Fruit fly (Drosophila melanogaster): Measurements from ENCODE around the gene CG3706.

Gene CG3706

dm6 chrX:948285-948556 is 15.9 kb upstream of the CG3706 start (continued):
- TF ChIP-seq CG15479 (GFP tag; optimal IDR thresholded peaks at IDR 0.05) (no peak), CG18262 (tag; optimal IDR thresholded peaks at IDR 0.05) (no peak), Med (GFP tag) (peak; percentile 90), Hmr (GFP tag; optimal IDR thresholded peaks at IDR 0.05) (peak; percentile 13), CG9727 (GFP tag; optimal IDR thresholded peaks at IDR 0.05) (no peak), schlank (tag; optimal IDR thresholded peaks at IDR 0.05) (peak; percentile 10), CG15696 (tag; optimal IDR thresholded peaks at IDR 0.05) (no peak), ap (GFP tag; IDR thresholded peaks at IDR 0.05) (no peak), ro (GFP tag; IDR thresholded peaks at IDR 0.05) (no peak), Bdp1 (GFP tag; optimal IDR thresholded peaks at IDR 0.05) (no peak), bbx (GFP tag; IDR thresholded peaks at IDR 0.05; ENCODE audit: partially characterized antibody) (no peak), kni (GFP tag; optimal IDR thresholded peaks at IDR 0.05) (no peak), Hsf (GFP tag; optimal IDR thresholded peaks at IDR 0.05) (no peak), ab (GFP tag; optimal IDR thresholded peaks at IDR 0.05) (no peak), CG9437 (GFP tag; optimal IDR thresholded peaks at IDR 0.05) (no peak), CG3065 (GFP tag; optimal IDR thresholded peaks at IDR 0.05) (no peak), al (GFP tag; IDR thresholded peaks at IDR 0.05) (peak; percentile 53; the same call in 1 of the 2 replicates), lov (optimal IDR thresholded peaks at IDR 0.05) (no peak), lov (GFP tag; IDR thresholded peaks at IDR 0.05) (no peak), Asciz (GFP tag; optimal IDR thresholded peaks at IDR 0.05) (no peak), CG6272 (GFP tag; IDR thresholded peaks at IDR 0.05) (no peak), HLH4C (GFP tag; IDR thresholded peaks at IDR 0.05; ENCODE audit: partially characterized antibody) (no peak), CG2712 (tag; optimal IDR thresholded peaks at IDR 0.05) (no peak), ranshi (GFP tag; IDR thresholded peaks at IDR 0.05) (0 out of 2 replicates have a peak, but pooled peaks have one; percentile 26), sr (GFP tag; IDR thresholded peaks at IDR 0.05) (no peak), phol (tag; optimal IDR thresholded peaks at IDR 0.05) (no peak), MBD-R2 (GFP tag; IDR thresholded peaks at IDR 0.05) (peak; percentile 20; the same call in 1 of the 2 replicates), Jarid2 (GFP tag; optimal IDR thresholded peaks at IDR 0.05) (no peak), HHEX (GFP tag; optimal IDR thresholded peaks at IDR 0.05) (no peak), CG8478 (optimal IDR thresholded peaks at IDR 0.05) (no peak), Kr (GFP tag; optimal IDR thresholded peaks at IDR 0.05) (no peak), insv (GFP tag; optimal IDR thresholded peaks at IDR 0.05) (no peak), Sry-δ (GFP tag; optimal IDR thresholded peaks at IDR 0.05) (no peak), h (optimal IDR thresholded peaks at IDR 0.05) (no peak), CG8281 (tag; optimal IDR thresholded peaks at IDR 0.05) (no peak), CG13424 (tag; optimal IDR thresholded peaks at IDR 0.05) (no peak), Mrtf (GFP tag; IDR thresholded peaks at IDR 0.05) (no peak), D19B (GFP tag; optimal IDR thresholded peaks at IDR 0.05) (no peak), Dad (GFP tag; optimal IDR thresholded peaks at IDR 0.05) (no peak), Fer1 (GFP tag; optimal IDR thresholded peaks at IDR 0.05) (peak; percentile 43), CkIIα-i1 (GFP tag; IDR thresholded peaks at IDR 0.05) (no peak), chm (GFP tag; IDR thresholded peaks at IDR 0.05) (no peak), pb (GFP tag; optimal IDR thresholded peaks at IDR 0.05) (peak; percentile 11), Mes4 (GFP tag; optimal IDR thresholded peaks at IDR 0.05) (no peak), CG3163 (GFP tag; optimal IDR thresholded peaks at IDR 0.05) (no peak), CG7745 (tag; optimal IDR thresholded peaks at IDR 0.05) (no peak), HLHmδ (GFP tag; optimal IDR thresholded peaks at IDR 0.05) (no peak), CG3838 (GFP tag; optimal IDR thresholded peaks at IDR 0.05) (no peak), bab2 (GFP tag; optimal IDR thresholded peaks at IDR 0.05) (peak; percentile 23), Eip74EF (GFP tag; optimal IDR thresholded peaks at IDR 0.05) (no peak), Lhr (GFP tag; optimal IDR thresholded peaks at IDR 0.05) (no peak), nmo (GFP tag; optimal IDR thresholded peaks at IDR 0.05) (no peak), CG42726 (GFP tag; IDR thresholded peaks at IDR 0.05; ENCODE audit: partially characterized antibody) (no peak)

Measured in whole organism, embryonic.